Fruit fly (Drosophila melanogaster): ENCODE results near the gene Rab7.

Gene Rab7

dm6 chr3R:24031019-24031824, 38.4 kb downstream of the Rab7 start (continued):
- peak; percentile 25 for TF ChIP-seq achi (GFP tag; optimal IDR thresholded peaks at IDR 0.05)
- TF ChIP-seq CG31627 (GFP tag; optimal IDR thresholded peaks at IDR 0.05) = peak; percentile 16
- peak; percentile 94 for TF ChIP-seq svp (GFP tag)
- TF ChIP-seq CG6276 (GFP tag; optimal IDR thresholded peaks at IDR 0.05) = peak; percentile 54
- no peak for TF ChIP-seq Sox15 (GFP tag; optimal IDR thresholded peaks at IDR 0.05)
- TF ChIP-seq OdsH (GFP tag; optimal IDR thresholded peaks at IDR 0.05) = no peak
- TF ChIP-seq topi (GFP tag; optimal IDR thresholded peaks at IDR 0.05) = peak; percentile 23
- TF ChIP-seq Eip93F (GFP tag; optimal IDR thresholded peaks at IDR 0.05) = no peak

- no peak for TF ChIP-seq esn (GFP tag; optimal IDR thresholded peaks at IDR 0.05)
- TF ChIP-seq CG8319 (GFP tag; optimal IDR thresholded peaks at IDR 0.05) = no peak
- TF ChIP-seq CG9139 (GFP tag; optimal IDR thresholded peaks at IDR 0.05) = no peak
- no peak for TF ChIP-seq achi (GFP tag; optimal IDR thresholded peaks at IDR 0.05)
- no peak for TF ChIP-seq acj6 (GFP tag; optimal IDR thresholded peaks at IDR 0.05)
- TF ChIP-seq fd59A (GFP tag; optimal IDR thresholded peaks at IDR 0.05) = no peak
- no peak for TF ChIP-seq Gug (GFP tag; IDR thresholded peaks at IDR 0.05)
- TF ChIP-seq CG3919 (GFP tag; optimal IDR thresholded peaks at IDR 0.05) = no peak
- TF ChIP-seq Sox14 (GFP tag; optimal IDR thresholded peaks at IDR 0.05) = peak; percentile 87
- TF ChIP-seq Met (GFP tag; optimal IDR thresholded peaks at IDR 0.05) = peak; percentile 49
- no peak for TF ChIP-seq Ets21C (GFP tag; optimal IDR thresholded peaks at IDR 0.05)
- TF ChIP-seq lz (GFP tag; optimal IDR thresholded peaks at IDR 0.05) = peak; percentile 2
- TF ChIP-seq CG6276 (GFP tag; optimal IDR thresholded peaks at IDR 0.05) = no peak
- TF ChIP-seq CG6163 (GFP tag; IDR thresholded peaks at IDR 0.05) = no peak
- TF ChIP-seq vri (GFP tag; optimal IDR thresholded peaks at IDR 0.05) = no peak
- no peak for TF ChIP-seq Eip93F (GFP tag; optimal IDR thresholded peaks at IDR 0.05)
- TF ChIP-seq CG31627 (GFP tag; optimal IDR thresholded peaks at IDR 0.05) = peak; percentile 30
- no peak for TF ChIP-seq Hr38 (GFP tag; optimal IDR thresholded peaks at IDR 0.05)
- peak; percentile 11 for TF ChIP-seq Hr39 (GFP tag; optimal IDR thresholded peaks at IDR 0.05)
- TF ChIP-seq salr (GFP tag; optimal IDR thresholded peaks at IDR 0.05) = no peak
- no peak for TF ChIP-seq CG34406 (GFP tag; optimal IDR thresholded peaks at IDR 0.05)
- TF ChIP-seq Ets96B (tag; optimal IDR thresholded peaks at IDR 0.05) = no peak
- TF ChIP-seq fkh (GFP tag; optimal IDR thresholded peaks at IDR 0.05) = peak; percentile 98
- TF ChIP-seq CG10669 (GFP tag; optimal IDR thresholded peaks at IDR 0.05) = no peak
- no peak for TF ChIP-seq CG10631 (GFP tag; optimal IDR thresholded peaks at IDR 0.05)
- TF ChIP-seq Smox (GFP tag; optimal IDR thresholded peaks at IDR 0.05) = peak; percentile 1
- TF ChIP-seq CG15336 (GFP tag; IDR thresholded peaks at IDR 0.05) = no peak
- peak; percentile 9 for TF ChIP-seq Hr4 (GFP tag; optimal IDR thresholded peaks at IDR 0.05)
- TF ChIP-seq Sox15 (GFP tag; optimal IDR thresholded peaks at IDR 0.05) = no peak
- TF ChIP-seq CG3032 (tag; optimal IDR thresholded peaks at IDR 0.05) = peak; percentile 1
- TF ChIP-seq CG32006 (GFP tag; optimal IDR thresholded peaks at IDR 0.05) = no peak
- TF ChIP-seq spab (GFP tag; optimal IDR thresholded peaks at IDR 0.05) = no peak
- TF ChIP-seq cyc (GFP tag; optimal IDR thresholded peaks at IDR 0.05) = peak; percentile 3
- TF ChIP-seq ss (GFP tag; optimal IDR thresholded peaks at IDR 0.05) = no peak
Observed at dm6 chr3R:24031825-24032523, 39.2 kb downstream of the Rab7 start, which contains the start of the genes KrT95D and Mettl3. Gene KrT95D, minus strand, starts transcription at chr3R:24031827. Gene Mettl3, plus strand, starts transcription at chr3R:24032157.
